Fruit fly (Drosophila melanogaster) whole organism, wandering third instar larva: ENCODE measurements around the gene CG6652.

Experiments used
- Abd-B ChIP-seq: fragments of >200 bp; optimal IDR thresholded peaks from 2 replicates; lab custom pipeline; 2017; ENCODE audit warnings: missing biosample characterization, missing genetic modification characterization
- CG9705 ChIP-seq: fragments of 200-800 bp; sonication (Bioruptor generic); optimal IDR thresholded peaks from 2 replicates; lab custom pipeline; 2018; ENCODE audit warnings: missing biosample characterization, mild to moderate bottlenecking, missing genetic modification characterization
- Dfd ChIP-seq: fragments of >200 bp; optimal IDR thresholded peaks from 2 replicates; lab custom pipeline; 2017; ENCODE audit warnings: missing biosample characterization, missing genetic modification characterization
- GATAd ChIP-seq: sonication (Bioruptor generic); optimal IDR thresholded peaks from 2 replicates; lab custom pipeline; 2016; ENCODE audit warnings: missing biosample characterization, missing genetic modification characterization
- HLH106 ChIP-seq: fragments of 200-800 bp; optimal IDR thresholded peaks from 3 replicates; lab custom pipeline; 2019; ENCODE audit warnings: missing biosample characterization, mild to moderate bottlenecking, missing genetic modification characterization, moderate library complexity
- Hnf4 ChIP-seq: fragments of 200-800 bp; sonication (Bioruptor generic); optimal IDR thresholded peaks from 2 replicates; lab custom pipeline; 2016; ENCODE audit warnings: missing biosample characterization, mild to moderate bottlenecking, missing genetic modification characterization
- Hr78 ChIP-seq: fragments of >200 bp; optimal IDR thresholded peaks from 2 replicates; lab custom pipeline; 2017; ENCODE audit warnings: missing biosample characterization, missing genetic modification characterization
- Jra ChIP-seq: sonication (Bioruptor generic); optimal IDR thresholded peaks from 2 replicates; lab custom pipeline; 2016; ENCODE audit warnings: missing biosample characterization, missing genetic modification characterization
- Mio ChIP-seq: sonication (Bioruptor generic); optimal IDR thresholded peaks from 2 replicates; lab custom pipeline; 2016; ENCODE audit warnings: missing biosample characterization, missing genetic modification characterization
- Myc ChIP-seq: fragments of >200 bp; optimal IDR thresholded peaks from 2 replicates; lab custom pipeline; 2017
- OdsH ChIP-seq: fragments of 200-800 bp; sonication (Bioruptor generic); optimal IDR thresholded peaks from 2 replicates; lab custom pipeline; 2016; ENCODE audit warnings: missing biosample characterization, mild to moderate bottlenecking, missing genetic modification characterization
- Rel ChIP-seq, 2 experiments: fragments of 200-800 bp; sonication (Bioruptor generic) in 1 of 2; optimal IDR thresholded peaks; 2 replicates in 1 of 2; 3 replicates in 1 of 2; lab custom pipeline; 2016 to 2019; ENCODE audit warnings: mild to moderate bottlenecking in 2 of 2, missing biosample characterization in 2 of 2, missing genetic modification characterization in 2 of 2, moderate library complexity in 1 of 2
- Sp1 ChIP-seq: fragments of 200-800 bp; sonication (Bioruptor generic); optimal IDR thresholded peaks from 3 replicates; lab custom pipeline; 2019; ENCODE audit warnings: missing biosample characterization, mild to moderate bottlenecking, missing genetic modification characterization, moderate library complexity
- Vsx2 ChIP-seq: fragments of 200-300, 225-300 bp; sonication (Bioruptor generic); optimal IDR thresholded peaks from 2 replicates; lab custom pipeline; 2018; ENCODE audit warnings: missing biosample characterization, missing genetic modification characterization; ENCODE audit not compliant: partially characterized antibody
- br ChIP-seq: fragments of 200-800 bp; sonication (Bioruptor generic); optimal IDR thresholded peaks from 2 replicates; lab custom pipeline; 2016; ENCODE audit warnings: missing biosample characterization, missing genetic modification characterization
- brk ChIP-seq: fragments of 200-800 bp; sonication (Bioruptor generic); optimal IDR thresholded peaks from 2 replicates; lab custom pipeline; 2016; ENCODE audit warnings: missing biosample characterization, mild to moderate bottlenecking, missing genetic modification characterization
- dl ChIP-seq, 2 experiments: fragments of 175-275, 200-275 bp in 1 of 2; fragments of 200-275 bp in 1 of 2; sonication (Bioruptor generic); optimal IDR thresholded peaks; lab custom pipeline; 2018; ENCODE audit warnings: mild to moderate bottlenecking in 2 of 2, missing biosample characterization in 2 of 2, missing genetic modification characterization in 2 of 2, moderate library complexity in 2 of 2; ENCODE audit not compliant: partially characterized antibody in 2 of 2, insufficient read depth in 1 of 2
- dmrt93B ChIP-seq: fragments of 200-800 bp; sonication (Bioruptor generic); optimal IDR thresholded peaks from 2 replicates; lab custom pipeline; 2018; ENCODE audit warnings: missing biosample characterization, mild to moderate bottlenecking, missing genetic modification characterization
- dsf ChIP-seq: sonication (Bioruptor generic); optimal IDR thresholded peaks from 2 replicates; lab custom pipeline; 2016; ENCODE audit warnings: missing biosample characterization, missing genetic modification characterization, borderline replicate concordance
- ey ChIP-seq: fragments of 200-800 bp; sonication (Bioruptor generic); optimal IDR thresholded peaks from 2 replicates; lab custom pipeline; 2016; ENCODE audit warnings: missing biosample characterization, missing genetic modification characterization
- foxo ChIP-seq, 2 experiments: fragments of 200-800 bp; sonication (Bioruptor generic); optimal IDR thresholded peaks; 2 replicates in 1 of 2; 3 replicates in 1 of 2; lab custom pipeline; 2016 to 2017; ENCODE audit warnings: missing biosample characterization in 2 of 2, missing genetic modification characterization in 2 of 2
- fru ChIP-seq: fragments of 200-800 bp; sonication (Bioruptor generic); optimal IDR thresholded peaks from 3 replicates; lab custom pipeline; 2016; ENCODE audit warnings: missing biosample characterization, mild to moderate bottlenecking, missing genetic modification characterization
- h ChIP-seq: fragments of 200-800 bp; sonication (Bioruptor generic); optimal IDR thresholded peaks from 3 replicates; lab custom pipeline; 2016; ENCODE audit warnings: missing biosample characterization, mild to moderate bottlenecking, missing genetic modification characterization
- lola ChIP-seq: fragments of >200 bp; optimal IDR thresholded peaks from 2 replicates; lab custom pipeline; 2017; ENCODE audit warnings: missing biosample characterization, missing genetic modification characterization
- pan ChIP-seq: fragments of >200 bp; optimal IDR thresholded peaks from 2 replicates; lab custom pipeline; 2017
- psq ChIP-seq: fragments of 200-800 bp; sonication (Bioruptor generic); optimal IDR thresholded peaks from 3 replicates; lab custom pipeline; 2017; ENCODE audit warnings: missing biosample characterization, mild to moderate bottlenecking, missing genetic modification characterization, moderate library complexity
- rgr ChIP-seq: fragments of 200-800 bp; sonication (Bioruptor generic); optimal IDR thresholded peaks from 3 replicates; lab custom pipeline; 2016; ENCODE audit warnings: missing biosample characterization, mild to moderate bottlenecking, missing genetic modification characterization
- sage ChIP-seq: fragments of 200-800 bp; sonication (Bioruptor generic); optimal IDR thresholded peaks from 2 replicates; lab custom pipeline; 2016; ENCODE audit warnings: missing biosample characterization, mild to moderate bottlenecking, missing genetic modification characterization
- sv ChIP-seq: fragments of 200-800 bp; sonication (Bioruptor generic); optimal IDR thresholded peaks from 3 replicates; lab custom pipeline; 2016; ENCODE audit warnings: missing biosample characterization, missing genetic modification characterization
- usp ChIP-seq: fragments of >200 bp; optimal IDR thresholded peaks from 2 replicates; lab custom pipeline; 2017; ENCODE audit warnings: missing biosample characterization, missing genetic modification characterization
- woc ChIP-seq: sonication (Bioruptor generic); optimal IDR thresholded peaks from 2 replicates; lab custom pipeline; 2016; ENCODE audit warnings: missing biosample characterization, mild to moderate bottlenecking, missing genetic modification characterization

The CG6652 gene

dm6 chr3L:17005415-17005796 is 17.2 kb downstream of the CG6652 start:
- TF ChIP-seq lola (GFP tag; lab: Kevin White, UChicago), result no peak
- no peak for TF ChIP-seq OdsH (GFP tag; lab: Kevin White, UChicago)
- no peak for TF ChIP-seq Mio (GFP tag; lab: Kevin White, UChicago)
- no peak for TF ChIP-seq Rel (GFP tag; optimal IDR thresholded peaks at IDR 0.05; lab: Kevin White, UChicago)
- peak; percentile 24 for TF ChIP-seq Rel (tag; optimal IDR thresholded peaks at IDR 0.05; lab: Kevin White, UChicago)
- no peak for TF ChIP-seq br (GFP tag; lab: Kevin White, UChicago)
- no peak for TF ChIP-seq Hr78

dm6 chr3L:17004765-17005414 is 17.8 kb downstream of the CG6652 start:
- no peak for TF ChIP-seq Abd-B
- TF ChIP-seq sv (GFP tag; lab: Kevin White, UChicago), result no peak
- TF ChIP-seq dl (GFP tag; optimal IDR thresholded peaks at IDR 0.05; lab: Kevin White, UChicago; ENCODE audit: insufficient read depth in 1 of 2, partially characterized antibody in 2 of 2), result no peak
- no peak for TF ChIP-seq CG9705 (GFP tag; lab: Kevin White, UChicago)
- no peak for TF ChIP-seq Sp1 (GFP tag; lab: Kevin White, UChicago)
- peak; percentile 37 for TF ChIP-seq OdsH (GFP tag; lab: Kevin White, UChicago)
- no peak for TF ChIP-seq pan (lab: Kevin White, UChicago)
- TF ChIP-seq dsf (GFP tag; lab: Kevin White, UChicago), result no peak
- peak; percentile 3 for TF ChIP-seq HLH106 (tag; lab: Kevin White, UChicago)
- no peak for TF ChIP-seq br (GFP tag; lab: Kevin White, UChicago)
- TF ChIP-seq usp, result no peak
- no peak for TF ChIP-seq brk (GFP tag; lab: Kevin White, UChicago)
- no peak for TF ChIP-seq fru
- TF ChIP-seq Jra, result no peak
- no peak for TF ChIP-seq lola (GFP tag; lab: Kevin White, UChicago)
- TF ChIP-seq Dfd (GFP tag; lab: Kevin White, UChicago), result no peak

- TF ChIP-seq woc (GFP tag; lab: Kevin White, UChicago) (peak; percentile 45), dl (GFP tag; optimal IDR thresholded peaks at IDR 0.05; lab: Kevin White, UChicago; ENCODE audit: insufficient read depth in 1 of 2, partially characterized antibody in 2 of 2) (no peak), rgr (GFP tag; lab: Kevin White, UChicago) (peak; percentile 63), HLH106 (tag; lab: Kevin White, UChicago) (peak; percentile 73), OdsH (GFP tag; lab: Kevin White, UChicago) (peak; percentile 40), foxo (GFP tag; optimal IDR thresholded peaks at IDR 0.05; lab: Kevin White, UChicago) (peak in 1 of 2 experiments; percentile 66), dmrt93B (GFP tag; lab: Kevin White, UChicago) (peak; percentile 74), sv (GFP tag; lab: Kevin White, UChicago) (peak; percentile 70), CG9705 (GFP tag; lab: Kevin White, UChicago) (no peak), ey (peak; percentile 74), Myc (no peak), psq (GFP tag; lab: Kevin White, UChicago) (peak; percentile 30), Sp1 (GFP tag; lab: Kevin White, UChicago) (peak; percentile 66), GATAd (GFP tag; lab: Kevin White, UChicago) (no peak), Hnf4 (GFP tag; lab: Kevin White, UChicago) (peak; percentile 45), Vsx2 (no peak), pan (lab: Kevin White, UChicago) (no peak), sage (GFP tag; lab: Kevin White, UChicago) (no peak), br (GFP tag; lab: Kevin White, UChicago) (peak; percentile 74), h (peak; percentile 63), fru (peak; percentile 76)
Observed at dm6 chr3L:17004218-17004759, 18.4 kb downstream of the CG6652 start.
